Worm (Caenorhabditis elegans) whole organism, L4 larva: ENCODE results near the gene cst-1.

Source experiments
- F26F4.8 ChIP-seq: fragments of 200-800 bp; sonication (Bioruptor generic); conservative IDR thresholded peaks from 2 replicates; pipeline ENCODE4 v1.3.6; 2022; ENCODE audit warnings: missing genetic modification characterization, missing compliant biosample characterization
- aha-1 ChIP-seq: fragments of 150-350 bp; peaks from one replicate; lab custom pipeline; 2014; ENCODE audit warnings: missing biosample characterization, missing genetic modification characterization
- ces-1 ChIP-seq: fragments of 150-350 bp; sonication (generic microtip); optimal IDR thresholded peaks from 4 replicates; lab custom pipeline; 2014; ENCODE audit warnings: missing biosample characterization, missing genetic modification reagents, missing genetic modification characterization
- lsy-2 ChIP-seq, 2 experiments: fragments of 150-350 bp in 1 of 2; sonication (generic microtip) in 1 of 2; optimal IDR thresholded peaks; 2 replicates each; lab custom pipeline; 2014 to 2017; ENCODE audit warnings: missing biosample characterization in 2 of 2, missing genetic modification characterization in 2 of 2
- nhr-11 ChIP-seq: fragments of 150-350 bp; optimal IDR thresholded peaks from 2 replicates; lab custom pipeline; 2014; ENCODE audit warnings: missing biosample characterization, missing genetic modification characterization
- nhr-28 ChIP-seq: fragments of 150-350 bp; optimal IDR thresholded peaks from 2 replicates; lab custom pipeline; 2014; ENCODE audit warnings: missing biosample characterization, missing genetic modification characterization
- unc-62 ChIP-seq, 3 experiments: fragments of 150-350 bp in 1 of 3; sonication (generic microtip); optimal IDR thresholded peaks in 2 of 3; peaks in 1 of 3; 1 replicate in 1 of 3; 2 replicates in 2 of 3; lab custom pipeline; 2014 to 2017; ENCODE audit warnings: missing biosample characterization in 3 of 3, missing genetic modification characterization in 3 of 3, missing genetic modification reagents in 3 of 3, missing genotype in 1 of 3

DNA sequence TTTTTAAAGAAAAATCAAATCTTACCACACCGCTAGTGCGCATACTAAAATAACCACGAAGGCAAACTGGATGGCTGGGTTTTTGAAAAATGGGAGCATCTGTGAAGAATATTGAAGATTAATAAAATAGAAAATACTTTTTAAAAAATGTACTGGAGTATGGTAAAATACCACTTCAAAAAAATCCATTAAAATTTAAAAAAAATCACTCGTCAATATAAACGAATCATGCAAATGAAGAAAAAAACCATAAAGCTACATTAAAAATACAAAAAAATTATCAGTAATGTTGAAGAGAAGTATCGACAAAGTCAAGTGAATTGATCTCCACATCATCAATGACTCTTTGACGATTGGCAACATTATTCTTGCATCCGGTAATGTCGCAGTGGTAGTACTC lies 31.3 kb downstream of the cst-1 start, which contains the start of gene R160.5:
- TF ChIP-seq ces-1 (GFP tag; lab: Kevin White, UChicago) = no peak
- no peak for TF ChIP-seq lsy-2 (tag; optimal IDR thresholded peaks at IDR 0.05; lab: Kevin White, UChicago)
- TF ChIP-seq unc-62 (GFP tag; optimal IDR thresholded peaks at IDR 0.05 in 1 of 2; lab: Kevin White, UChicago) = no peak
- no peak for TF ChIP-seq unc-62 (tag; optimal IDR thresholded peaks at IDR 0.05; lab: Kevin White, UChicago)
- no peak for TF ChIP-seq nhr-28 (tag; lab: Kevin White, UChicago)
- no peak for TF ChIP-seq aha-1 (tag; lab: Kevin White, UChicago)
- TF ChIP-seq F26F4.8 (GFP tag; lab: Robert Waterston, UW) = no peak
- no peak for TF ChIP-seq nhr-11 (tag; lab: Kevin White, UChicago)
